Fruit fly (Drosophila melanogaster) Kc167 (cell line): Measurements from ENCODE around the gene sloth2.

Source experiments
- Myc ChIP-seq: fragments of >200 bp; optimal IDR thresholded peaks from 2 replicates; lab custom pipeline; 2017; ENCODE audit warnings: missing external identifiers
- Sin3A ChIP-seq: fragments of >200 bp; optimal IDR thresholded peaks from 2 replicates; lab custom pipeline; 2018; ENCODE audit warnings: missing external identifiers
- h ChIP-seq: fragments of >200 bp; optimal IDR thresholded peaks from 3 replicates; lab custom pipeline; 2018; ENCODE audit warnings: missing external identifiers
- insv ChIP-seq: fragments of >200 bp; optimal IDR thresholded peaks from 3 replicates; lab custom pipeline; 2018; ENCODE audit warnings: missing external identifiers
- psq ChIP-seq: fragments of >200 bp; optimal IDR thresholded peaks from 2 replicates; lab custom pipeline; 2017; ENCODE audit warnings: missing external identifiers
- ttk ChIP-seq: sonication (Bioruptor generic); optimal IDR thresholded peaks from 2 replicates; lab custom pipeline; 2017; ENCODE audit warnings: missing external identifiers

sloth2 gene

dm6 chrX:7011063-7011743, at the start of gene sloth2, which contains the start of the genes cm and sloth1:
Gene sloth2 (plus strand): TSS chrX:7011357.
Gene cm (minus strand): TSS chrX:7011145.
Gene sloth1 (plus strand): TSS chrX:7011357.
- TF ChIP-seq h (no peak), ttk (lab: Kevin White, UChicago) (no peak), insv (lab: Kevin White, UChicago) (no peak), Myc (no peak), psq (lab: Kevin White, UChicago) (no peak), Sin3A (lab: Kevin White, UChicago) (no peak)

- TF ChIP-seq insv (lab: Kevin White, UChicago) (no peak), psq (lab: Kevin White, UChicago) (no peak), Sin3A (lab: Kevin White, UChicago) (no peak), ttk (lab: Kevin White, UChicago) (no peak), h (no peak), Myc (no peak)
These were observed 42.6 kb upstream of the sloth2 start, which contains the start of gene Setd3 for dm6 chrX:6968564-6968963. Gene Setd3 (minus strand): TSS chrX:6968750.

- TF ChIP-seq psq (lab: Kevin White, UChicago), result no peak
- TF ChIP-seq h, result no peak
- no peak for TF ChIP-seq Sin3A (lab: Kevin White, UChicago)
- no peak for TF ChIP-seq Myc
- no peak for TF ChIP-seq insv (lab: Kevin White, UChicago)
- no peak for TF ChIP-seq ttk (lab: Kevin White, UChicago)
These were observed 41.6 kb upstream of the sloth2 start, which contains the start of gene CG4586 for dm6 chrX:6969364-6970137. Gene CG4586 (plus strand): TSS chrX:6969918.

- TF ChIP-seq insv (lab: Kevin White, UChicago), result no peak
- no peak for TF ChIP-seq Sin3A (lab: Kevin White, UChicago)
- TF ChIP-seq h, result no peak
- no peak for TF ChIP-seq psq (lab: Kevin White, UChicago)
- TF ChIP-seq Myc, result no peak
- no peak for TF ChIP-seq ttk (lab: Kevin White, UChicago)
These were observed 37.8 kb upstream of the sloth2 start, which contains the start of gene CG3040 for dm6 chrX:6973340-6973739. Gene CG3040 (minus strand): TSS chrX:6973393.

- TF ChIP-seq Myc, result no peak
- no peak for TF ChIP-seq Sin3A (lab: Kevin White, UChicago)
- TF ChIP-seq h, result no peak
- TF ChIP-seq ttk (lab: Kevin White, UChicago), result no peak
- no peak for TF ChIP-seq psq (lab: Kevin White, UChicago)
- no peak for TF ChIP-seq insv (lab: Kevin White, UChicago)
These were observed 36.9 kb upstream of the sloth2 start for dm6 chrX:6974221-6974620.

- TF ChIP-seq psq (lab: Kevin White, UChicago), result no peak
- no peak for TF ChIP-seq Myc
- no peak for TF ChIP-seq Sin3A (lab: Kevin White, UChicago)
- TF ChIP-seq insv (lab: Kevin White, UChicago), result no peak
- no peak for TF ChIP-seq h
- no peak for TF ChIP-seq ttk (lab: Kevin White, UChicago)
These were observed 34.8 kb upstream of the sloth2 start for dm6 chrX:6976364-6976763.

- no peak for TF ChIP-seq psq (lab: Kevin White, UChicago)
- TF ChIP-seq h, result no peak
- TF ChIP-seq insv (lab: Kevin White, UChicago), result no peak
- TF ChIP-seq ttk (lab: Kevin White, UChicago), result no peak
- TF ChIP-seq Sin3A (lab: Kevin White, UChicago), result no peak
- TF ChIP-seq Myc, result no peak
These were observed 34.2 kb upstream of the sloth2 start for dm6 chrX:6976911-6977310.

- TF ChIP-seq h (no peak), insv (lab: Kevin White, UChicago) (no peak), Sin3A (lab: Kevin White, UChicago) (no peak), psq (lab: Kevin White, UChicago) (no peak), Myc (no peak), ttk (lab: Kevin White, UChicago) (no peak)
These were observed 29.6 kb upstream of the sloth2 start for dm6 chrX:6981470-6981952.

- TF ChIP-seq psq (lab: Kevin White, UChicago) (no peak), ttk (lab: Kevin White, UChicago) (no peak), insv (lab: Kevin White, UChicago) (no peak), Sin3A (lab: Kevin White, UChicago) (no peak), h (no peak), Myc (no peak)
These were observed 29.1 kb upstream of the sloth2 start for dm6 chrX:6982054-6982453.

- TF ChIP-seq psq (lab: Kevin White, UChicago), result no peak
- no peak for TF ChIP-seq Myc
- TF ChIP-seq h, result no peak
- no peak for TF ChIP-seq ttk (lab: Kevin White, UChicago)
- no peak for TF ChIP-seq insv (lab: Kevin White, UChicago)
- TF ChIP-seq Sin3A (lab: Kevin White, UChicago), result no peak
These were observed 28.3 kb upstream of the sloth2 start for dm6 chrX:6982705-6983384.
